Worm (Caenorhabditis elegans) whole organism, late embryonic: Measurements from ENCODE around the gene C30G7.3.

Source experiments
- K02D7.2 ChIP-seq: sonication (generic microtip); optimal IDR thresholded peaks from 2 replicates; lab custom pipeline; 2017; ENCODE audit warnings: mild to moderate bottlenecking, missing genetic modification characterization, missing compliant biosample characterization
- ama-1 ChIP-seq: fragments of 150-350 bp; optimal IDR thresholded peaks from 2 replicates; lab custom pipeline; 2014
- ceh-19 ChIP-seq: fragments of 200-800 bp; sonication (Bioruptor generic); optimal IDR thresholded peaks from 2 replicates; lab custom pipeline; 2018; ENCODE audit warnings: mild to moderate bottlenecking, missing genetic modification characterization, missing compliant biosample characterization
- elt-2 ChIP-seq: sonication (generic microtip); optimal IDR thresholded peaks from 2 replicates; lab custom pipeline; 2016; ENCODE audit warnings: missing genetic modification reagents, missing genetic modification characterization, missing compliant biosample characterization
- lin-11 ChIP-seq: fragments of 200-800 bp; sonication (Bioruptor generic); optimal IDR thresholded peaks from 2 replicates; lab custom pipeline; 2018; ENCODE audit warnings: mild to moderate bottlenecking, missing genetic modification characterization, missing compliant biosample characterization
- nhr-11 ChIP-seq: fragments of 150-350 bp; optimal IDR thresholded peaks from 2 replicates; lab custom pipeline; 2014; ENCODE audit warnings: missing biosample characterization, missing genetic modification characterization
- pat-9 ChIP-seq: fragments of 200-800 bp; sonication (Bioruptor generic); optimal IDR thresholded peaks from 2 replicates; lab custom pipeline; 2018; ENCODE audit warnings: mild to moderate bottlenecking, missing genetic modification characterization, moderate library complexity, missing compliant biosample characterization
- pha-4 ChIP-seq: fragments of 150-350 bp; optimal IDR thresholded peaks from 2 replicates; lab custom pipeline; 2018; ENCODE audit warnings: missing biosample characterization, missing genetic modification reagents, missing genetic modification characterization
- pros-1 ChIP-seq: fragments of 150-350 bp; optimal IDR thresholded peaks from 2 replicates; lab custom pipeline; 2014; ENCODE audit warnings: missing biosample characterization, missing genetic modification reagents, missing genetic modification characterization
- ref-2 ChIP-seq: sonication (generic microtip); optimal IDR thresholded peaks from 2 replicates; lab custom pipeline; 2016; ENCODE audit warnings: missing genetic modification characterization, missing compliant biosample characterization
- unc-86 ChIP-seq: sonication (generic microtip); optimal IDR thresholded peaks from 2 replicates; lab custom pipeline; 2016; ENCODE audit warnings: missing genetic modification characterization, missing compliant biosample characterization
- zip-5 ChIP-seq: sonication (generic microtip); optimal IDR thresholded peaks from 2 replicates; lab custom pipeline; 2016; ENCODE audit warnings: missing genetic modification characterization, missing compliant biosample characterization

ce11 chrV:14907445-14907844 is 38.1 kb downstream of the C30G7.3 start:
- TF ChIP-seq elt-2 (tag; lab: Kevin White, UChicago), result no peak
- TF ChIP-seq pros-1 (tag; lab: Kevin White, UChicago), result no peak
- TF ChIP-seq K02D7.2 (tag; lab: Kevin White, UChicago), result no peak
- TF ChIP-seq nhr-11 (tag; lab: Kevin White, UChicago), result no peak
- TF ChIP-seq pat-9 (tag; lab: Kevin White, UChicago), result no peak
- TF ChIP-seq ceh-19, result no peak
- no peak for TF ChIP-seq pha-4 (tag; lab: Kevin White, UChicago)
- TF ChIP-seq lin-11 (tag; lab: Kevin White, UChicago), result no peak
- TF ChIP-seq ama-1 (lab: Kevin White, UChicago), result no peak
- no peak for TF ChIP-seq zip-5
- no peak for TF ChIP-seq ref-2 (tag; lab: Kevin White, UChicago)
- TF ChIP-seq unc-86 (tag; lab: Kevin White, UChicago), result no peak
